Fruit fly (Drosophila melanogaster) whole organism, embryonic: ENCODE measurements around the gene gl.

Experiments used
- Bdp1 ChIP-seq: fragments of 200-800 bp; sonication (Bioruptor generic); optimal IDR thresholded peaks from 3 replicates; lab custom pipeline; 2016; ENCODE audit warnings: missing biosample characterization, missing genetic modification characterization
- BtbVII ChIP-seq: fragments of 200-800 bp; sonication (Bioruptor generic); optimal IDR thresholded peaks from 3 replicates; lab custom pipeline; 2017; ENCODE audit warnings: missing biosample characterization, mild to moderate bottlenecking, missing genetic modification characterization
- CG10267 ChIP-seq: fragments of 200-800 bp; sonication (Bioruptor generic); optimal IDR thresholded peaks from 2 replicates; lab custom pipeline; 2018; ENCODE audit warnings: missing biosample characterization, mild to moderate bottlenecking, missing genetic modification characterization, moderate library complexity
- CG11085 ChIP-seq: fragments of 200-800 bp; sonication (Bioruptor generic); IDR thresholded peaks from 2 replicates; pipeline ENCODE4 v1.3.6; 2022; ENCODE audit warnings: missing biosample characterization, missing genetic modification characterization
- CG12071 ChIP-seq: fragments of 200-800 bp; sonication (Bioruptor generic); optimal IDR thresholded peaks from 3 replicates; lab custom pipeline; 2018; ENCODE audit warnings: missing biosample characterization, mild to moderate bottlenecking, missing genetic modification characterization
- CG13424 ChIP-seq: fragments of 200-800 bp; sonication (Bioruptor generic); optimal IDR thresholded peaks from 2 replicates; lab custom pipeline; 2019; ENCODE audit warnings: missing biosample characterization, mild to moderate bottlenecking, missing genetic modification characterization, moderate library complexity
- CG14014 ChIP-seq: fragments of 200-800 bp; sonication (Bioruptor generic); IDR thresholded peaks from 2 replicates; pipeline ENCODE4 v1.3.6; 2022; ENCODE audit warnings: missing biosample characterization, missing genetic modification characterization
- CG15269 ChIP-seq: fragments of 200-800 bp; sonication (Bioruptor generic); optimal IDR thresholded peaks from 2 replicates; lab custom pipeline; 2018; ENCODE audit warnings: missing biosample characterization, mild to moderate bottlenecking, missing genetic modification characterization, moderate library complexity
- CG1647 ChIP-seq: fragments of 200-800 bp; sonication (Bioruptor generic); optimal IDR thresholded peaks from 3 replicates; lab custom pipeline; 2016; ENCODE audit warnings: missing biosample characterization, missing genetic modification characterization
- CG17912 ChIP-seq: fragments of 200-800 bp; sonication (Bioruptor generic); optimal IDR thresholded peaks from 2 replicates; lab custom pipeline; 2018; ENCODE audit warnings: missing biosample characterization, mild to moderate bottlenecking, missing genetic modification characterization
- CG2875 ChIP-seq: fragments of 200-800 bp; sonication (Bioruptor generic); optimal IDR thresholded peaks from 2 replicates; lab custom pipeline; 2017; ENCODE audit warnings: missing biosample characterization, mild to moderate bottlenecking, missing genetic modification characterization, missing genetic modification reagents
- CG34376 ChIP-seq: fragments of 200-800 bp; sonication (Bioruptor generic); optimal IDR thresholded peaks from 2 replicates; lab custom pipeline; 2018; ENCODE audit warnings: missing biosample characterization, mild to moderate bottlenecking, missing genetic modification characterization
- CG5180 ChIP-seq: fragments of 200-800 bp; sonication (Bioruptor generic); optimal IDR thresholded peaks from 3 replicates; lab custom pipeline; 2017; ENCODE audit warnings: missing biosample characterization, missing genetic modification characterization, mild to moderate bottlenecking, moderate library complexity, missing genetic modification reagents
- CG6175 ChIP-seq: fragments of 200-800 bp; sonication (Bioruptor generic); IDR thresholded peaks from 3 replicates; pipeline ENCODE4 v1.3.6; 2022; ENCODE audit warnings: missing biosample characterization, missing genetic modification characterization
- CG6654 ChIP-seq: fragments of 200-800 bp; sonication (Bioruptor generic); optimal IDR thresholded peaks from 2 replicates; lab custom pipeline; 2017; ENCODE audit warnings: missing biosample characterization, mild to moderate bottlenecking, missing genetic modification characterization
- CG6854 ChIP-seq: fragments of 200-800 bp; sonication (Bioruptor generic); optimal IDR thresholded peaks from 3 replicates; lab custom pipeline; 2017; ENCODE audit warnings: missing biosample characterization, mild to moderate bottlenecking, missing genetic modification characterization
- CG7372 ChIP-seq: fragments of 200-800 bp; sonication (Bioruptor generic); IDR thresholded peaks from 2 replicates; pipeline ENCODE4 v1.3.6; 2022; ENCODE audit warnings: missing biosample characterization, missing genetic modification characterization
- CG8359 ChIP-seq: fragments of 200-800 bp; sonication (Bioruptor generic); optimal IDR thresholded peaks from 2 replicates; lab custom pipeline; 2017; ENCODE audit warnings: missing biosample characterization, mild to moderate bottlenecking, missing genetic modification characterization, borderline replicate concordance
- CoRest ChIP-seq: fragments of 200-800 bp; sonication (Bioruptor generic); optimal IDR thresholded peaks from 3 replicates; lab custom pipeline; 2018; ENCODE audit warnings: missing biosample characterization, mild to moderate bottlenecking, missing genetic modification characterization, moderate library complexity
- Dad ChIP-seq: fragments of 200-800 bp; sonication (Bioruptor generic); optimal IDR thresholded peaks from 3 replicates; lab custom pipeline; 2016; ENCODE audit warnings: missing biosample characterization, missing genetic modification characterization
- Dip2 ChIP-seq: fragments of 200-800 bp; sonication (Bioruptor generic); IDR thresholded peaks from 2 replicates; pipeline ENCODE4 v1.3.6; 2022; ENCODE audit warnings: missing biosample characterization, missing genetic modification characterization
- Dll ChIP-seq: fragments of 200-800 bp; sonication (Bioruptor generic); IDR thresholded peaks from 4 replicates; pipeline ENCODE4 v1.3.6; 2022; ENCODE audit warnings: missing biosample characterization, missing genetic modification characterization; ENCODE audit not compliant: partially characterized antibody
- Drgx ChIP-seq: fragments of 200-800 bp; sonication (Bioruptor generic); IDR thresholded peaks from 2 replicates; pipeline ENCODE4 v1.3.6; 2022; ENCODE audit warnings: missing biosample characterization, missing genetic modification characterization
- HLH54F ChIP-seq: fragments of 200-800 bp; sonication (Bioruptor generic); optimal IDR thresholded peaks from 3 replicates; lab custom pipeline; 2016; ENCODE audit warnings: missing biosample characterization, missing genetic modification characterization
- Hr78 ChIP-seq, 2 experiments: fragments of 200-800 bp in 1 of 2; fragments of >200 bp in 1 of 2; sonication (Bioruptor generic) in 1 of 2; optimal IDR thresholded peaks; 2 replicates each; lab custom pipeline; 2017 to 2019; ENCODE audit warnings: missing biosample characterization in 2 of 2, missing genetic modification characterization in 2 of 2, mild to moderate bottlenecking in 1 of 2, moderate library complexity in 1 of 2
- Kr ChIP-seq: fragments of 200-800 bp; sonication (Bioruptor generic); optimal IDR thresholded peaks from 2 replicates; lab custom pipeline; 2017; ENCODE audit warnings: missing biosample characterization, mild to moderate bottlenecking, missing genetic modification characterization
- Lhr ChIP-seq: fragments of 200-800 bp; sonication (Bioruptor generic); optimal IDR thresholded peaks from 3 replicates; lab custom pipeline; 2017; ENCODE audit warnings: mild to moderate bottlenecking, missing biosample characterization, missing genetic modification reagents, missing genetic modification characterization
- Neu2 ChIP-seq: fragments of 200-800 bp; sonication (Bioruptor generic); optimal IDR thresholded peaks from 3 replicates; lab custom pipeline; 2016; ENCODE audit warnings: missing biosample characterization, missing genetic modification characterization, borderline replicate concordance
- Stat92E ChIP-seq, 3 experiments: fragments of >200 bp in 2 of 3; fragments of 200-800 bp in 1 of 3; sonication (Bioruptor generic) in 1 of 3; optimal IDR thresholded peaks; 2 replicates each; lab custom pipeline; 2017 to 2019; ENCODE audit warnings: missing biosample characterization in 3 of 3, missing genetic modification characterization in 3 of 3, mild to moderate bottlenecking in 1 of 3, moderate library complexity in 1 of 3
- cg ChIP-seq: fragments of 200-800 bp; sonication (Bioruptor generic); optimal IDR thresholded peaks from 3 replicates; lab custom pipeline; 2019; ENCODE audit warnings: missing biosample characterization, mild to moderate bottlenecking, missing genetic modification characterization, moderate library complexity
- crol ChIP-seq: fragments of 200-800 bp; sonication (Bioruptor generic); IDR thresholded peaks from 2 replicates; pipeline ENCODE4 v1.3.6; 2022; ENCODE audit warnings: missing biosample characterization, missing genetic modification characterization
- eve ChIP-seq, 2 experiments: fragments of >200 bp; optimal IDR thresholded peaks; 2 replicates each; lab custom pipeline; 2017; ENCODE audit warnings: missing biosample characterization in 2 of 2, missing genetic modification characterization in 2 of 2
- fd96Cb ChIP-seq: fragments of 200-800 bp; sonication (Bioruptor generic); optimal IDR thresholded peaks from 2 replicates; lab custom pipeline; 2018; ENCODE audit warnings: missing biosample characterization, mild to moderate bottlenecking, missing genetic modification characterization, moderate library complexity
- ftz-f1 ChIP-seq: fragments of 200-800 bp; sonication (Bioruptor generic); optimal IDR thresholded peaks from 2 replicates; lab custom pipeline; 2016; ENCODE audit warnings: missing biosample characterization, missing genetic modification characterization
- gce ChIP-seq: fragments of 200-800 bp; sonication (Bioruptor generic); IDR thresholded peaks from 3 replicates; pipeline ENCODE4 v1.3.6; 2022; ENCODE audit warnings: missing biosample characterization, missing genetic modification characterization
- hb ChIP-seq: fragments of 200-800 bp; sonication (Bioruptor generic); IDR thresholded peaks from 3 replicates; pipeline ENCODE4 v1.3.6; 2022; ENCODE audit warnings: missing biosample characterization, missing genetic modification characterization; ENCODE audit not compliant: partially characterized antibody
- hth ChIP-seq: fragments of >200 bp; optimal IDR thresholded peaks from 2 replicates; lab custom pipeline; 2017; ENCODE audit warnings: inconsistent platforms
- lab ChIP-seq: fragments of 200-800 bp; sonication (Bioruptor generic); optimal IDR thresholded peaks from 3 replicates; lab custom pipeline; 2017; ENCODE audit warnings: missing biosample characterization, missing genetic modification characterization, mild to moderate bottlenecking, moderate library complexity, missing genetic modification reagents
- nom ChIP-seq: fragments of 200-800 bp; sonication (Bioruptor generic); optimal IDR thresholded peaks from 2 replicates; lab custom pipeline; 2017; ENCODE audit warnings: missing biosample characterization, missing genetic modification characterization, mild to moderate bottlenecking, moderate library complexity, missing genetic modification reagents
- org-1 ChIP-seq: fragments of 200-800 bp; sonication (Bioruptor generic); optimal IDR thresholded peaks from 2 replicates; lab custom pipeline; 2017; ENCODE audit warnings: missing biosample characterization, missing genetic modification characterization
- pho ChIP-seq: fragments of 200-800 bp; sonication (Bioruptor generic); optimal IDR thresholded peaks from 2 replicates; lab custom pipeline; 2016; ENCODE audit warnings: missing biosample characterization, missing genetic modification characterization
- pzg ChIP-seq: fragments of 200-800 bp; sonication (Bioruptor generic); optimal IDR thresholded peaks from 3 replicates; lab custom pipeline; 2018; ENCODE audit warnings: missing biosample characterization, mild to moderate bottlenecking, missing genetic modification characterization, moderate library complexity
- ranshi ChIP-seq: fragments of 200-800 bp; sonication (Bioruptor generic); IDR thresholded peaks from 2 replicates; pipeline ENCODE4 v1.3.6; 2022; ENCODE audit warnings: missing biosample characterization, missing genetic modification characterization
- row ChIP-seq: fragments of 200-800 bp; sonication (Bioruptor generic); IDR thresholded peaks from 3 replicates; pipeline ENCODE4 v1.3.6; 2022; ENCODE audit warnings: missing biosample characterization, missing genetic modification characterization
- sd ChIP-seq: fragments of 200-800 bp; sonication (Bioruptor generic); optimal IDR thresholded peaks from 3 replicates; lab custom pipeline; 2018; ENCODE audit warnings: missing biosample characterization, mild to moderate bottlenecking, missing genetic modification characterization, moderate library complexity
- ssp ChIP-seq: fragments of 200-800 bp; sonication (Bioruptor generic); IDR thresholded peaks from 2 replicates; pipeline ENCODE4 v1.3.6; 2022; ENCODE audit warnings: missing biosample characterization, missing genetic modification characterization
- tap ChIP-seq: fragments of 200-800 bp; optimal IDR thresholded peaks from 3 replicates; lab custom pipeline; 2019; ENCODE audit warnings: missing biosample characterization, mild to moderate bottlenecking, missing genetic modification characterization, moderate library complexity
- zen ChIP-seq: fragments of 200-800 bp; sonication (Bioruptor generic); optimal IDR thresholded peaks from 3 replicates; lab custom pipeline; 2018; ENCODE audit warnings: missing biosample characterization, mild to moderate bottlenecking, missing genetic modification characterization, moderate library complexity

Gene gl

dm6 chr3R:18398954-18399697 lies 26.6 kb upstream of the gl start, which contains the start of gene Vha100-2 (continued):
- TF ChIP-seq CoRest (tag; lab: Kevin White, UChicago) (peak; percentile 63), CG11085 (GFP tag; lab: Robert Waterston, UW) (peak; percentile 27; the same call in 1 of the 2 replicates), CG5180 (GFP tag; lab: Kevin White, UChicago) (peak; percentile 23), Dll (GFP tag; lab: Robert Waterston, UW) (no peak), CG10267 (tag; lab: Kevin White, UChicago) (peak; percentile 97), row (peak; percentile 83), Dip2 (GFP tag; lab: Robert Waterston, UW) (no peak), CG1647 (no peak), lab (GFP tag; lab: Kevin White, UChicago) (peak; percentile 25), cg (GFP tag; lab: Kevin White, UChicago) (no peak), hth (lab: Kevin White, UChicago) (no peak), CG6654 (GFP tag; lab: Kevin White, UChicago) (no peak), ssp (GFP tag; lab: Robert Waterston, UW) (no peak), ftz-f1 (GFP tag; lab: Kevin White, UChicago) (no peak), BtbVII (peak; percentile 28), fd96Cb (tag; lab: Kevin White, UChicago) (no peak), Hr78 (GFP tag; optimal IDR thresholded peaks at IDR 0.05; lab: Kevin White, UChicago) (peak in 1 of 2 experiments; percentile 29), Drgx (GFP tag; lab: Robert Waterston, UW) (peak; percentile 67), CG2875 (GFP tag; lab: Kevin White, UChicago) (no peak), Stat92E (GFP tag; optimal IDR thresholded peaks at IDR 0.05; lab: Kevin White, UChicago) (peak in 1 of 3 experiments; percentile 16), CG12071 (GFP tag; lab: Kevin White, UChicago) (peak; percentile 47), CG14014 (GFP tag; lab: Robert Waterston, UW) (peak; percentile 59; the same call in 1 of the 2 replicates), pho (GFP tag; lab: Kevin White, UChicago) (no peak), Dad (no peak), eve (GFP tag; optimal IDR thresholded peaks at IDR 0.05; lab: Kevin White, UChicago) (no peak), CG8359 (GFP tag; lab: Kevin White, UChicago) (no peak), CG6175 (GFP tag; lab: Robert Waterston, UW) (peak; percentile 44; the same call in 1 of the 3 replicates), Bdp1 (GFP tag; lab: Kevin White, UChicago) (no peak), zen (tag; lab: Kevin White, UChicago) (no peak), CG6854 (GFP tag; lab: Kevin White, UChicago) (peak; percentile 3), crol (GFP tag; lab: Robert Waterston, UW) (0 out of 2 replicates have a peak, but pooled peaks have one; percentile 1), CG7372 (no peak), HLH54F (GFP tag; lab: Kevin White, UChicago) (peak; percentile 33), nom (GFP tag; lab: Kevin White, UChicago) (peak; percentile 29), CG17912 (GFP tag; lab: Kevin White, UChicago) (no peak), pzg (peak; percentile 88), CG13424 (tag; lab: Kevin White, UChicago) (peak; percentile 35), gce (peak; percentile 67; the same call in 2 of the 3 replicates), org-1 (GFP tag; lab: Kevin White, UChicago) (no peak), CG15269 (peak; percentile 51), Lhr (GFP tag; lab: Kevin White, UChicago) (peak; percentile 76), Neu2 (GFP tag; lab: Kevin White, UChicago) (no peak), sd (tag; lab: Kevin White, UChicago) (peak; percentile 81), ranshi (GFP tag; lab: Robert Waterston, UW) (no peak; the same call in 1 of the 2 replicates), Kr (GFP tag; lab: Kevin White, UChicago) (no peak), CG34376 (GFP tag; lab: Kevin White, UChicago) (peak; percentile 67), hb (GFP tag; lab: Robert Waterston, UW) (no peak), tap (no peak)
